Worm (Caenorhabditis elegans) whole organism, midembryonic: ENCODE results near the gene F15G9.2.
A peak's percentile ranks its signal among the peaks of the same experiment; 100 is the strongest.

ENCODE experiments used
- T22C8.4 ChIP-seq: fragments of 200-800 bp; sonication (Bioruptor generic); IDR thresholded peaks from 2 replicates; pipeline ENCODE4 v1.3.6; 2022; ENCODE audit warnings: missing genetic modification characterization, missing compliant biosample characterization
- cog-1 ChIP-seq: sonication (generic microtip); optimal IDR thresholded peaks from 2 replicates; lab custom pipeline; 2016; ENCODE audit warnings: missing genetic modification characterization, missing compliant biosample characterization
- flt-1 ChIP-seq: fragments of 200-800 bp; sonication (Bioruptor generic); IDR thresholded peaks from 2 replicates; pipeline ENCODE4 v1.3.6; 2022; ENCODE audit warnings: missing genetic modification characterization, missing compliant biosample characterization
- klf-2 ChIP-seq: fragments of 200-800 bp; sonication (Bioruptor generic); conservative IDR thresholded peaks from 2 replicates; pipeline ENCODE4 v1.3.6; 2022; ENCODE audit warnings: missing genetic modification reagents, missing genetic modification characterization, missing compliant biosample characterization
- med-1 ChIP-seq: sonication (generic microtip); optimal IDR thresholded peaks from 2 replicates; lab custom pipeline; 2017; ENCODE audit warnings: missing genetic modification characterization, mild to moderate bottlenecking, missing compliant biosample characterization, antibody characterized with exemption, missing genetic modification reagents; ENCODE audit not compliant: insufficient read depth
- ref-1 ChIP-seq: fragments of 200-800 bp; sonication (Bioruptor generic); conservative IDR thresholded peaks from 2 replicates; pipeline ENCODE4 v1.3.6; 2022; ENCODE audit warnings: missing genetic modification reagents, missing genetic modification characterization, missing compliant biosample characterization
- tab-1 ChIP-seq: fragments of 200-800 bp; sonication (Bioruptor generic); IDR thresholded peaks from 2 replicates; pipeline ENCODE4 v1.3.6; 2022; ENCODE audit warnings: missing genetic modification characterization, missing compliant biosample characterization
- ztf-23 ChIP-seq: fragments of 200-800 bp; sonication (Bioruptor generic); IDR thresholded peaks from 2 replicates; pipeline ENCODE4 v1.3.6; 2022; ENCODE audit warnings: missing genetic modification reagents, missing genetic modification characterization, missing compliant biosample characterization
- ztf-29 ChIP-seq: fragments of 200-800 bp; sonication (Bioruptor generic); IDR thresholded peaks from 2 replicates; pipeline ENCODE4 v1.3.6; 2022; ENCODE audit warnings: missing genetic modification reagents, missing genetic modification characterization, missing compliant biosample characterization

The F15G9.2 gene

DNA sequence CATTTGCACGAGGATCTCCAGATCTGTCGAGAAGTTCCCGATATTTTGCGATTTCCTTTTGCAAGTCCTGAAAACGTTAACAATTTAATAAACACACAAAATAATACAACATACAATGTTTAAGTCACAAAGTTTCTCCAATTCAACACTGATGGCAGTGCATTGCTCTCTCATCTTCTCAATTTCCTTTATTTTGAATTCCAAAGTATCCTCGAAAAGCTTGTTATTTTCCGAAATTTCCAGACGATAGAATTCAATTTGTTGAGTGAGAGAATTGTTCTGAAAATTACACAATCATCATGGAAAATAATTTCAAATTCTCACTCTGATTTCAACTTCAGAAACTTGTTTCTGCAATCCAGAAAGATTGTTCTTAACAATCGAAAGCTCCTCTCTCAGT, 35.6 kb downstream of the F15G9.2 start:
- no peak for TF ChIP-seq tab-1 (GFP tag; lab: Robert Waterston, UW)
- TF ChIP-seq flt-1: no peak
- no peak for TF ChIP-seq ztf-23
- TF ChIP-seq ref-1: no peak
- no peak for TF ChIP-seq ztf-29 (GFP tag; lab: Robert Waterston, UW)
- TF ChIP-seq cog-1: no peak
- TF ChIP-seq T22C8.4 (GFP tag; lab: Robert Waterston, UW): no peak
- TF ChIP-seq med-1 (GFP tag; lab: Kevin White, UChicago): no peak
- no peak for TF ChIP-seq klf-2 (GFP tag; lab: Robert Waterston, UW)

DNA sequence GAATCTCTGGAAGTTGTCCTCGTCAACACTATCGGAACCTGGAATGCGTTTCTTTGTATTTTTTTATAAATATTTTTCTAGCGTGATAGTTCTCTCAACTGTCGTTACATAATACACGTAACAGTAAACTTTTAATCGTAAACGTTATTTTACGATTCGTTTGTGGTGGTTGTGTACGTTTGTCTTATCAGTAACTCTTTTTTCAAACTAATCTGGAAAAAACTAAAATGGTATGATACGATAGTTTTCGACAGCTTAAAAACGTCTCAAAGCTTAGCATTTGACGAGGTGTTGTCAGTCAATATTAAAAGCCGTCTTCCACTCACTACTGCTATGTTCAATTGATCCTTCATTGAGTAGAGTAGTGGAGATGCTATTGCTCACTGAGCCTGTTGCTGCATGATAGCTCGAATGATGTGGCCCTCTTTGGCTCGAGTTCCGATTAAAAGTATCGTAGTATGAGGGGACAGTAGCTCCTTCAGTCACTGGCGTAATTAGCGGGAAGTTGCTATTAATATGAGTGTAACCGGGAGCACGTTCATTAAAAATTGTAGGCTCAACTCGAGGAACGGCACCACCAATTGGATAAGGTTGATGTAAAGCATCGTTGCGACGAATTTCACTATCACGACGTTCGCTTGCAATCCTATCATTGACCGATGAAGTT, 36.6 kb downstream of the F15G9.2 start:
- no peak for TF ChIP-seq med-1 (GFP tag; lab: Kevin White, UChicago)

DNA sequence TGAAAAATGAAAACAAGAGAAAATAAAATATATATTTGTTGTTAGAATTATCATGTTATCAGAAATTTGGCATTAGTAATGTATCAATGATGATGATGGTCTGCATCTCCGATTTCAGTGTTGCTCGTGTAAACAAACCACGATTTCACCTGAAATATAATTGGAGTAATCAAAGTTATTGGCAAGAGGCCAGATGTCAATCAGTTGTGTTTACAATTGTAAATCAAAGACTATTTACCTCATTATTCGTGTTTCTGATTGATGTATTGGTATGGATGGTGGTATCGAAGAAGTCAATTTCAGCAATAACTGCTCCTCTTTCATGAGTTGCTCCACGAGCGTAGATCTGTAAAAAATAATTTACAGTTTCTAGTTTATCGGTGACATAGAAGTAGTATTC, 37.5 kb downstream of the F15G9.2 start:
- TF ChIP-seq ref-1 (no peak), T22C8.4 (GFP tag; lab: Robert Waterston, UW) (no peak), ztf-23 (no peak), flt-1 (no peak)

- no peak for TF ChIP-seq cog-1
- TF ChIP-seq med-1 (GFP tag; lab: Kevin White, UChicago): no peak
- no peak for TF ChIP-seq ztf-29 (GFP tag; lab: Robert Waterston, UW)
- TF ChIP-seq ref-1: no peak
- TF ChIP-seq tab-1 (GFP tag; lab: Robert Waterston, UW): no peak
- TF ChIP-seq ztf-23: no peak
- TF ChIP-seq flt-1: no peak
- no peak for TF ChIP-seq klf-2 (GFP tag; lab: Robert Waterston, UW)
- TF ChIP-seq T22C8.4 (GFP tag; lab: Robert Waterston, UW): no peak
Observed at ce11 chrX:9674799-9675198, 38.7 kb downstream of the F15G9.2 start, which contains the start of gene C43C3.4. TSS of gene C43C3.4 (minus strand) at chrX:9674899.

- TF ChIP-seq klf-2 (GFP tag; lab: Robert Waterston, UW) (no peak), tab-1 (GFP tag; lab: Robert Waterston, UW) (no peak), med-1 (GFP tag; lab: Kevin White, UChicago) (no peak), ref-1 (no peak), cog-1 (no peak), T22C8.4 (GFP tag; lab: Robert Waterston, UW) (no peak), ztf-23 (no peak)
Observed at ce11 chrX:9673228-9673627, 40.3 kb downstream of the F15G9.2 start.

DNA sequence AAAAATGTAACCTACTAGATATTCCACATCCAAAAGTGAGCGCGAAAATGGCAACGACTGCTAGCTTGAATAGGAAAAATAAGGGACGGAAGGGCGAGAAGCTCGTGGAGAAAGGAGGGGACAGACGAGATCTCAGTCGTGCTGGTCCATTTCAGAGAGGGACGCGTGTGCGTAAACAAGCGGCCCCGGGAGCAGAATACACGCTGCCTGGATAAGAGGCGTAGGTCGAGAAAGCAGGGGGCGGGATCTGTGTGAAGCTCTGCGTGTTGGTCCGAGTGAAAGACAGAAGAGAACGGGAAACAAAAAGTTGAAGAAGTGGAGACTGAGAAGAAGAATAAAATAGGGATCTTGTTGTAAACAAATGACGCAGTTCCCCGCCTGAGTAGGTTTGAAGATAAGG, 45.0 kb downstream of the F15G9.2 start, which contains the start of gene T14B1.1:
Gene T14B1.1, minus strand, starts transcription at position 170 of the 400 bp plus-strand sequence.
- TF ChIP-seq T22C8.4 (GFP tag; lab: Robert Waterston, UW) (no peak), tab-1 (GFP tag; lab: Robert Waterston, UW) (0 out of 2 replicates have a peak, but pooled peaks have one; percentile 11), ztf-23 (no peak), klf-2 (GFP tag; lab: Robert Waterston, UW) (no peak), flt-1 (0 out of 2 replicates have a peak, but pooled peaks have one; percentile 8), med-1 (GFP tag; lab: Kevin White, UChicago) (no peak)

- TF ChIP-seq cog-1 (peak; percentile 5), flt-1 (no peak), tab-1 (GFP tag; lab: Robert Waterston, UW) (no peak)
Observed at ce11 chrX:9667391-9667790, 46.1 kb downstream of the F15G9.2 start.

- TF ChIP-seq ztf-29 (GFP tag; lab: Robert Waterston, UW) (no peak), T22C8.4 (GFP tag; lab: Robert Waterston, UW) (no peak)
Observed at ce11 chrX:9665944-9666343, 47.6 kb downstream of the F15G9.2 start.
